Fruit fly (Drosophila melanogaster) Kc167 (cell line): ENCODE measurements around the gene Shab.

Source experiments
- Myc ChIP-seq: fragments of >200 bp; optimal IDR thresholded peaks from 2 replicates; lab custom pipeline; 2017; ENCODE audit warnings: missing external identifiers
- psq ChIP-seq: fragments of >200 bp; optimal IDR thresholded peaks from 2 replicates; lab custom pipeline; 2017; ENCODE audit warnings: missing external identifiers

DNA sequence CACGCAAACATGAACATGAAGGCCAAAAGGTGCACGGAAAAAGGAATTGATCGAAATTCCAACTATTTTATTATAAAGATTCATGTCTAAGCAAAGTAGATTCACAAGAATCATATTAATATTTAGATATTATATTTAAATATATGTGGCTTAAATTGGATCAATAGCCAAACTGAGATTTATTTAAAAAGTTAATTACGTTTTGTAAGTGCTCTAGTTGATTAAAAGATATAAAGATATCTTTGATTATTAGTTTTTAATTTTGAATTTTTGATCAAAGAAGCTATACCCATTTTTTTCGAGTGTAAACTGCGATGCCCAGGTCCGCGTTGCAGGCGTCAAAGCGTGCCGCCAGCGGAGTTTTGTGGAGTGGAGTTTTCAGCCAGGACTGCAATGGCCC, 45.9 kb upstream of the Shab start:
- TF ChIP-seq psq (lab: Kevin White, UChicago) (no peak), Myc (lab: Kevin White, UChicago) (no peak)
